Worm (Caenorhabditis elegans) whole organism, early embryonic: ENCODE results near the gene fis-2.

ENCODE experiments used
- B0310.2 ChIP-seq: sonication (generic microtip); optimal IDR thresholded peaks from 2 replicates; lab custom pipeline; 2016; ENCODE audit warnings: mild to moderate bottlenecking, missing genetic modification characterization, missing compliant biosample characterization
- F13C5.2 ChIP-seq: sonication (generic microtip); optimal IDR thresholded peaks from 2 replicates; lab custom pipeline; 2017; ENCODE audit warnings: mild to moderate bottlenecking, missing genetic modification characterization, inconsistent platforms, missing compliant biosample characterization
- aly-1 ChIP-seq: sonication (generic microtip); optimal IDR thresholded peaks from 2 replicates; lab custom pipeline; 2016; ENCODE audit warnings: missing genetic modification characterization, missing compliant biosample characterization
- ama-1 ChIP-seq: fragments of 150-350 bp; optimal IDR thresholded peaks from 2 replicates; lab custom pipeline; 2014
- ceh-13 ChIP-seq: fragments of 200-800 bp; sonication (Bioruptor generic); optimal IDR thresholded peaks from 2 replicates; lab custom pipeline; 2018; ENCODE audit warnings: mild to moderate bottlenecking, missing genetic modification characterization, missing compliant biosample characterization
- ceh-36 ChIP-seq: sonication (generic microtip); optimal IDR thresholded peaks from 2 replicates; lab custom pipeline; 2016; ENCODE audit warnings: missing genetic modification characterization, inconsistent platforms, missing compliant biosample characterization
- ets-7 ChIP-seq: sonication (generic microtip); optimal IDR thresholded peaks from 2 replicates; lab custom pipeline; 2016; ENCODE audit warnings: missing genotype, missing genetic modification characterization, missing compliant biosample characterization
- flt-1 ChIP-seq: fragments of 200-800 bp; sonication (Bioruptor generic); IDR thresholded peaks from 2 replicates; pipeline ENCODE4 v1.3.6; 2022; ENCODE audit warnings: missing genetic modification characterization, missing compliant biosample characterization
- hmg-4 ChIP-seq: fragments of 200-800 bp; sonication (Bioruptor generic); optimal IDR thresholded peaks from 2 replicates; lab custom pipeline; 2018; ENCODE audit warnings: mild to moderate bottlenecking, missing genetic modification characterization, missing compliant biosample characterization
- hnd-1 ChIP-seq: sonication (generic microtip); optimal IDR thresholded peaks from 2 replicates; lab custom pipeline; 2016; ENCODE audit warnings: missing genetic modification characterization, missing compliant biosample characterization
- pes-1 ChIP-seq: fragments of 200-800 bp; sonication (Bioruptor generic); IDR thresholded peaks from 2 replicates; pipeline ENCODE4 v1.3.6; 2022; ENCODE audit warnings: missing genetic modification reagents, missing genetic modification characterization, missing compliant biosample characterization
- scrt-1 ChIP-seq: fragments of 200-800 bp; sonication (Bioruptor generic); IDR thresholded peaks from 2 replicates; pipeline ENCODE4 v1.3.6; 2022; ENCODE audit warnings: missing genetic modification characterization, missing compliant biosample characterization
- tbx-11 ChIP-seq: fragments of 200-800 bp; sonication (Bioruptor generic); IDR thresholded peaks from 2 replicates; pipeline ENCODE4 v1.3.6; 2022; ENCODE audit warnings: missing genetic modification characterization, missing compliant biosample characterization
- tbx-37 ChIP-seq: fragments of 200-800 bp; sonication (Bioruptor generic); conservative IDR thresholded peaks from 2 replicates; pipeline ENCODE4 v1.3.6; 2022; ENCODE audit warnings: missing genetic modification reagents, missing genetic modification characterization, missing compliant biosample characterization

DNA sequence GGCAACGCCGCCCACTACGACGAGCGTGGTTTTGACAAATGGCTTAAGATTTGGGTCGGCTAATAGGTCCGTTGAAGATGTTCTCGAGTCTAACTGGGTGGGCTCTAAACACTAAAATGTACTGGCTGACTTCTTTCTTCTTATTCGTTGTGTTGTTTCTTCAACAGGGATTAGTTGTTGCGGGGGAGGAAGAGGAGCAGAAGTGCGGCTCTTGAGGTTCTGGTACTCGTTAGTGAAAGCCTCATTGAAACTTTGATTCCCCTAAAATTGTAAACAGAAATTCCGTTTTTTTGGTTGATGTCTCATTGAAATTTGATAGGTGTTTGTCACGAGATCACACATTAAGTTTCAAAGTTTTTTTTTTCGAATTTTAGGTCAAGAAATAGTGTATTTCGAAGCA is 25.7 kb upstream of the fis-2 start:
- no peak for TF ChIP-seq B0310.2
- no peak for TF ChIP-seq scrt-1
- no peak for TF ChIP-seq F13C5.2
- no peak for TF ChIP-seq ama-1 (lab: Kevin White, UChicago)
- no peak for TF ChIP-seq aly-1
- TF ChIP-seq hmg-4 (GFP tag; lab: Kevin White, UChicago), result no peak
- no peak for TF ChIP-seq ets-7 (tag; lab: Kevin White, UChicago)
- TF ChIP-seq tbx-37 (GFP tag; lab: Robert Waterston, UW), result no peak
- TF ChIP-seq hnd-1, result no peak
- TF ChIP-seq flt-1 (GFP tag; lab: Robert Waterston, UW), result no peak
- no peak for TF ChIP-seq pes-1 (GFP tag; lab: Robert Waterston, UW)
- TF ChIP-seq ceh-36 (tag; lab: Kevin White, UChicago), result no peak
- no peak for TF ChIP-seq tbx-11 (GFP tag; lab: Robert Waterston, UW)
- TF ChIP-seq ceh-13 (GFP tag; lab: Kevin White, UChicago), result no peak
